Fruit fly (Drosophila melanogaster): ENCODE results near the gene Hers.

Gene Hers

DNA sequence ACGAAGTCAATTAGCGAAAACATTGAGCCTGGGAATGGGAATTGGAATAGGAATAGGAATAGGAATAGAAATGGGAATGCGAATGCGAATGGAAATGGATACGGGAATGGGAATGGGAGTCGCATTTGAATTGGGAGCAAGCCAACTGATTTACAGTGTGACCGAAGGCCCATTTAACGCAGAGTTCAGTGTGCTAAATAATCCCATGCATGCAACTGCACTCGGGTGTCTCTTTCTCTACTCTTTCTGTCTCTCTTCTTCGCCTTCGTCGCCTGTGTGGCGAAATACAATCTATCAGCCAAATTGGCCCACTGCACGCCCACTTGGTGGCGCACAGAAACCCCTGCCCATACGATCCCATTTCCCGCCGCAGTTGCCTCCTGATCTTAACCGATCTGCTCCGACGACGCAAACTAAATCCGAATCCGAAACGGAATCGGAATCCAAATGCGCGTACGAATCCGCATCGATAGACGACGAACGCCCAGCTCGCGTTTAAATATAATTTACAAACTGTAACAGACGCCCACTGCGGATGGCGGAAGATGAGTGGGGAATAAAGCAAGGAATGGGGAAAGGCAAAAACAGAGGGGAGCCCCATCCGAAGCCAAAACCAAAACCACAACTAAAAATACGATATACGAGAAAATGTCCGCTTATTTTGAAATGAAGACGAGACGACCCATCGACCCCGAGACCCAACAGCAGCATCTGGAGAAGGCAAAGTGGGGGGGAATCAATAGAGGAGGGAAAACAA, 21.8 kb upstream of the Hers start (continued):
- TF ChIP-seq odd (GFP tag; optimal IDR thresholded peaks at IDR 0.05) = no peak
- peak; percentile 74 for TF ChIP-seq Deaf1 (tag; optimal IDR thresholded peaks at IDR 0.05)
- no peak for TF ChIP-seq cato (GFP tag; optimal IDR thresholded peaks at IDR 0.05; ENCODE audit: borderline replicate concordance)
- TF ChIP-seq CG3407 (GFP tag; optimal IDR thresholded peaks at IDR 0.05) = no peak
- TF ChIP-seq so (GFP tag; IDR thresholded peaks at IDR 0.05) = peak; percentile 70; the same call in 2 of the 3 replicates
- no peak for TF ChIP-seq Fer2 (tag; optimal IDR thresholded peaks at IDR 0.05)
- no peak for TF ChIP-seq CG2875 (GFP tag; optimal IDR thresholded peaks at IDR 0.05)
- TF ChIP-seq CG4820 (GFP tag; optimal IDR thresholded peaks at IDR 0.05) = no peak
- TF ChIP-seq Meics (GFP tag; optimal IDR thresholded peaks at IDR 0.05) = no peak
- TF ChIP-seq zen (tag; optimal IDR thresholded peaks at IDR 0.05) = no peak
- no peak for TF ChIP-seq CG3281 (GFP tag; optimal IDR thresholded peaks at IDR 0.05)
- TF ChIP-seq aop (GFP tag; IDR thresholded peaks at IDR 0.05) = no peak
- no peak for TF ChIP-seq CG32772 (GFP tag; IDR thresholded peaks at IDR 0.05)
- TF ChIP-seq tin (GFP tag; optimal IDR thresholded peaks at IDR 0.05) = no peak
- no peak for TF ChIP-seq CG1603 (tag; optimal IDR thresholded peaks at IDR 0.05)
- no peak for TF ChIP-seq dimm (GFP tag; IDR thresholded peaks at IDR 0.05)
- no peak for TF ChIP-seq Xbp1 (GFP tag; optimal IDR thresholded peaks at IDR 0.05)
- no peak for TF ChIP-seq da (GFP tag; optimal IDR thresholded peaks at IDR 0.05)
- no peak for TF ChIP-seq lov (optimal IDR thresholded peaks at IDR 0.05)
- no peak for TF ChIP-seq lov (GFP tag; IDR thresholded peaks at IDR 0.05)
- TF ChIP-seq CG14441 (GFP tag; IDR thresholded peaks at IDR 0.05) = no peak
- TF ChIP-seq Pdp1 (GFP tag; optimal IDR thresholded peaks at IDR 0.05) = no peak
- no peak for TF ChIP-seq nau (GFP tag; optimal IDR thresholded peaks at IDR 0.05)
- TF ChIP-seq Dll (GFP tag; IDR thresholded peaks at IDR 0.05; ENCODE audit: partially characterized antibody) = 0 out of 4 replicates have a peak, but pooled peaks have one; percentile 23
- TF ChIP-seq chn (GFP tag; optimal IDR thresholded peaks at IDR 0.05) = no peak
- peak in 1 of 2 experiments; percentile 62 for TF ChIP-seq Hr78 (GFP tag; optimal IDR thresholded peaks at IDR 0.05)
- TF ChIP-seq Dp (GFP tag; optimal IDR thresholded peaks at IDR 0.05) = no peak
- no peak for TF ChIP-seq dysf (GFP tag; IDR thresholded peaks at IDR 0.05)
- no peak for TF ChIP-seq CG1792 (GFP tag; optimal IDR thresholded peaks at IDR 0.05)
- TF ChIP-seq ssp (GFP tag; IDR thresholded peaks at IDR 0.05) = no peak
- no peak for TF ChIP-seq CG7786 (GFP tag; optimal IDR thresholded peaks at IDR 0.05)
- TF ChIP-seq CG7839 (tag; optimal IDR thresholded peaks at IDR 0.05) = no peak
- no peak for TF ChIP-seq CG1647 (GFP tag; optimal IDR thresholded peaks at IDR 0.05)
- no peak for TF ChIP-seq gcm2 (GFP tag; optimal IDR thresholded peaks at IDR 0.05)
- no peak for TF ChIP-seq sim (GFP tag; IDR thresholded peaks at IDR 0.05)
- no peak for TF ChIP-seq CG31388 (GFP tag; optimal IDR thresholded peaks at IDR 0.05)
- no peak for TF ChIP-seq Aef1 (GFP tag; IDR thresholded peaks at IDR 0.05)
- TF ChIP-seq CG11456 (GFP tag; IDR thresholded peaks at IDR 0.05) = no peak
- TF ChIP-seq Gug (GFP tag; IDR thresholded peaks at IDR 0.05) = no peak
- no peak for TF ChIP-seq CG30403 (GFP tag; optimal IDR thresholded peaks at IDR 0.05)
- no peak for TF ChIP-seq MESR4 (GFP tag; optimal IDR thresholded peaks at IDR 0.05)
- TF ChIP-seq stwl (tag; optimal IDR thresholded peaks at IDR 0.05) = peak; percentile 95
- no peak for TF ChIP-seq Sox100B (GFP tag; optimal IDR thresholded peaks at IDR 0.05)
- no peak for TF ChIP-seq HLH54F (GFP tag; optimal IDR thresholded peaks at IDR 0.05)
- TF ChIP-seq ems (GFP tag; optimal IDR thresholded peaks at IDR 0.05) = no peak
- no peak for TF ChIP-seq CG8924 (tag; optimal IDR thresholded peaks at IDR 0.05)
- no peak for TF ChIP-seq Poxn (GFP tag; IDR thresholded peaks at IDR 0.05)
- no peak for TF ChIP-seq Xrp1 (GFP tag; IDR thresholded peaks at IDR 0.05)
- TF ChIP-seq luna (GFP tag; optimal IDR thresholded peaks at IDR 0.05) = no peak
- no peak for TF ChIP-seq CG17359 (tag; optimal IDR thresholded peaks at IDR 0.05)
- TF ChIP-seq fd64A (GFP tag; optimal IDR thresholded peaks at IDR 0.05) = no peak
